Fruit fly (Drosophila melanogaster) whole organism, embryonic: ENCODE results near the gene Nadsyn.
A peak's percentile ranks its signal among the peaks of the same experiment; 100 is the strongest.

Experiments
- Asciz ChIP-seq: fragments of 200-800 bp; sonication (Bioruptor generic); optimal IDR thresholded peaks from 2 replicates; lab custom pipeline; 2017; ENCODE audit warnings: missing biosample characterization, mild to moderate bottlenecking, missing genetic modification characterization, missing genetic modification reagents
- Atf3 ChIP-seq: fragments of 200-800 bp; sonication (Bioruptor generic); optimal IDR thresholded peaks from 3 replicates; lab custom pipeline; 2016; ENCODE audit warnings: missing biosample characterization, missing genetic modification characterization
- Atf6 ChIP-seq: fragments of 200-800 bp; sonication (Bioruptor generic); IDR thresholded peaks from 2 replicates; pipeline ENCODE4 v1.3.6; 2022; ENCODE audit warnings: missing biosample characterization, missing genetic modification characterization
- Awh ChIP-seq: fragments of 200-800 bp; sonication (Bioruptor generic); IDR thresholded peaks from 2 replicates; pipeline ENCODE4, ENCODE4 v1.3.6; 2022; ENCODE audit warnings: missing biosample characterization, missing genetic modification characterization
- B-H2 ChIP-seq: fragments of 200-800 bp; sonication (Bioruptor generic); optimal IDR thresholded peaks from 2 replicates; lab custom pipeline; 2018; ENCODE audit warnings: missing biosample characterization, mild to moderate bottlenecking, missing genetic modification characterization
- CG10321 ChIP-seq: fragments of 200-800 bp; sonication (Bioruptor generic); IDR thresholded peaks from 2 replicates; pipeline ENCODE4 v1.3.6; 2022; ENCODE audit warnings: missing biosample characterization, missing genetic modification characterization
- CG10366 ChIP-seq: fragments of 200-800 bp; sonication (Bioruptor generic); IDR thresholded peaks from 2 replicates; pipeline ENCODE4 v1.3.6; 2022; ENCODE audit warnings: missing biosample characterization, missing genetic modification characterization
- CG11695 ChIP-seq: fragments of 200-800 bp; sonication (Bioruptor generic); IDR thresholded peaks from 3 replicates; pipeline ENCODE4 v1.3.6; 2022; ENCODE audit warnings: missing biosample characterization, missing genetic modification characterization
- CG12219 ChIP-seq: fragments of 200-800 bp; sonication (Bioruptor generic); optimal IDR thresholded peaks from 3 replicates; lab custom pipeline; 2018; ENCODE audit warnings: missing biosample characterization, mild to moderate bottlenecking, missing genetic modification characterization
- CG12299 ChIP-seq: fragments of 200-800 bp; sonication (Bioruptor generic); optimal IDR thresholded peaks from 2 replicates; lab custom pipeline; 2018; ENCODE audit warnings: missing biosample characterization, mild to moderate bottlenecking, missing genetic modification characterization
- CG15269 ChIP-seq: fragments of 200-800 bp; sonication (Bioruptor generic); optimal IDR thresholded peaks from 2 replicates; lab custom pipeline; 2018; ENCODE audit warnings: missing biosample characterization, mild to moderate bottlenecking, missing genetic modification characterization, moderate library complexity
- CG17385 ChIP-seq: fragments of 200-800 bp; sonication (Bioruptor generic); optimal IDR thresholded peaks from 3 replicates; lab custom pipeline; 2018; ENCODE audit warnings: missing biosample characterization, mild to moderate bottlenecking, missing genetic modification characterization
- CG3065 ChIP-seq: fragments of 200-800 bp; sonication (Bioruptor generic); optimal IDR thresholded peaks from 2 replicates; lab custom pipeline; 2016; ENCODE audit warnings: missing biosample characterization, missing genetic modification characterization
- CG31365 ChIP-seq: fragments of 200-800 bp; sonication (Bioruptor generic); optimal IDR thresholded peaks from 2 replicates; lab custom pipeline; 2018; ENCODE audit warnings: missing biosample characterization, mild to moderate bottlenecking, missing genetic modification characterization
- CG5245 ChIP-seq: fragments of 200-800 bp; sonication (Bioruptor generic); optimal IDR thresholded peaks from 3 replicates; lab custom pipeline; 2016; ENCODE audit warnings: missing biosample characterization, missing genetic modification characterization
- CG8089 ChIP-seq: fragments of 200-800 bp; sonication (Bioruptor generic); optimal IDR thresholded peaks from 3 replicates; lab custom pipeline; 2016; ENCODE audit warnings: missing biosample characterization, missing genetic modification characterization
- CG8924 ChIP-seq: fragments of 200-800 bp; optimal IDR thresholded peaks from 3 replicates; lab custom pipeline; 2019; ENCODE audit warnings: missing biosample characterization, mild to moderate bottlenecking, missing genetic modification characterization, moderate library complexity
- Elba2 ChIP-seq: fragments of 200-800 bp; sonication (Bioruptor generic); optimal IDR thresholded peaks from 3 replicates; lab custom pipeline; 2016; ENCODE audit warnings: missing biosample characterization, missing genetic modification characterization
- HLHmδ ChIP-seq: fragments of 200-800 bp; sonication (Bioruptor generic); optimal IDR thresholded peaks from 2 replicates; lab custom pipeline; 2018; ENCODE audit warnings: missing biosample characterization, mild to moderate bottlenecking, missing genetic modification characterization, moderate library complexity
- HmgD ChIP-seq: fragments of 200-800 bp; sonication (Bioruptor generic); optimal IDR thresholded peaks from 3 replicates; lab custom pipeline; 2016; ENCODE audit warnings: missing biosample characterization, missing genetic modification characterization
- Lim3 ChIP-seq: fragments of 200-800 bp; sonication (Bioruptor generic); IDR thresholded peaks from 2 replicates; pipeline ENCODE4 v1.3.6; 2022; ENCODE audit warnings: missing biosample characterization, missing genetic modification characterization
- Lpt ChIP-seq: fragments of >200 bp; optimal IDR thresholded peaks from 2 replicates; lab custom pipeline; 2018; ENCODE audit warnings: missing biosample characterization, missing genetic modification characterization
- Neu2 ChIP-seq: fragments of 200-800 bp; sonication (Bioruptor generic); optimal IDR thresholded peaks from 3 replicates; lab custom pipeline; 2016; ENCODE audit warnings: missing biosample characterization, missing genetic modification characterization, borderline replicate concordance
- Optix ChIP-seq: fragments of 200-800 bp; sonication (Bioruptor generic); IDR thresholded peaks from 3 replicates; pipeline ENCODE4 v1.3.6; 2022; ENCODE audit warnings: missing biosample characterization, missing genetic modification characterization
- PHDP ChIP-seq: fragments of 200-800 bp; sonication (Bioruptor generic); optimal IDR thresholded peaks from 3 replicates; lab custom pipeline; 2018; ENCODE audit warnings: missing biosample characterization, mild to moderate bottlenecking, missing genetic modification characterization, moderate library complexity
- Rx ChIP-seq: fragments of 200-800 bp; sonication (Bioruptor generic); IDR thresholded peaks from 2 replicates; pipeline ENCODE4 v1.3.6; 2022; ENCODE audit warnings: missing biosample characterization, missing genetic modification characterization
- Scr ChIP-seq: fragments of 200-800 bp; sonication (Bioruptor generic); IDR thresholded peaks from 2 replicates; pipeline ENCODE4 v1.3.6; 2022; ENCODE audit warnings: missing biosample characterization, missing genetic modification characterization; ENCODE audit not compliant: partially characterized antibody
- Taf1 ChIP-seq: fragments of 200-800 bp; sonication (Bioruptor generic); IDR thresholded peaks from 2 replicates; pipeline ENCODE4 v1.3.6; 2022; ENCODE audit warnings: missing biosample characterization, missing genetic modification characterization
- Tbp ChIP-seq: fragments of >200 bp; optimal IDR thresholded peaks from 2 replicates; lab custom pipeline; 2018; ENCODE audit warnings: missing biosample characterization, missing genetic modification characterization
- Usf ChIP-seq: fragments of 200-800 bp; sonication (Bioruptor generic); optimal IDR thresholded peaks from 2 replicates; lab custom pipeline; 2017; ENCODE audit warnings: missing genotype, missing biosample characterization, missing genetic modification characterization
- ash1 ChIP-seq: fragments of 200-800 bp; sonication (Bioruptor generic); optimal IDR thresholded peaks from 2 replicates; lab custom pipeline; 2018; ENCODE audit warnings: missing biosample characterization, mild to moderate bottlenecking, missing genetic modification characterization
- chinmo ChIP-seq: fragments of 200-800 bp; sonication (Bioruptor generic); IDR thresholded peaks from 4 replicates; pipeline ENCODE4 v1.3.6; 2022; ENCODE audit warnings: missing biosample characterization, missing genetic modification characterization; ENCODE audit not compliant: partially characterized antibody
- crc ChIP-seq: fragments of 200-800 bp; sonication (Bioruptor generic); optimal IDR thresholded peaks from 2 replicates; lab custom pipeline; 2016; ENCODE audit warnings: missing biosample characterization, missing genetic modification characterization
- emc ChIP-seq: fragments of 200-800 bp; sonication (Bioruptor generic); optimal IDR thresholded peaks from 2 replicates; lab custom pipeline; 2016; ENCODE audit warnings: missing biosample characterization, missing genetic modification characterization
- esg ChIP-seq: fragments of 200-800 bp; sonication (Bioruptor generic); conservative IDR thresholded peaks from 2 replicates; pipeline ENCODE4 v1.3.6; 2022; ENCODE audit warnings: missing biosample characterization, missing genetic modification characterization
- gcm ChIP-seq: fragments of 200-800 bp; sonication (Bioruptor generic); optimal IDR thresholded peaks from 2 replicates; lab custom pipeline; 2019; ENCODE audit warnings: missing biosample characterization, mild to moderate bottlenecking, missing genetic modification characterization, moderate library complexity
- hth ChIP-seq: fragments of >200 bp; optimal IDR thresholded peaks from 2 replicates; lab custom pipeline; 2017; ENCODE audit warnings: inconsistent platforms
- insv ChIP-seq, 2 experiments: fragments of 200-800 bp; sonication (Bioruptor generic); optimal IDR thresholded peaks; 3 replicates each; lab custom pipeline; 2016 to 2018; ENCODE audit warnings: missing biosample characterization in 2 of 2, missing genetic modification characterization in 2 of 2
- knrl ChIP-seq: fragments of 200-800 bp; sonication (Bioruptor generic); IDR thresholded peaks from 3 replicates; pipeline ENCODE4 v1.3.6; 2022; ENCODE audit warnings: missing biosample characterization, missing genetic modification characterization; ENCODE audit not compliant: partially characterized antibody
- maf-S ChIP-seq: fragments of 200-800 bp; sonication (Bioruptor generic); optimal IDR thresholded peaks from 2 replicates; lab custom pipeline; 2016; ENCODE audit warnings: missing biosample characterization, missing genetic modification characterization
- pho ChIP-seq: fragments of 200-800 bp; sonication (Bioruptor generic); optimal IDR thresholded peaks from 2 replicates; lab custom pipeline; 2016; ENCODE audit warnings: missing biosample characterization, missing genetic modification characterization
- prd ChIP-seq, 3 experiments: fragments of >200 bp in 2 of 3; fragments of 200-800 bp in 1 of 3; sonication (Bioruptor generic) in 1 of 3; optimal IDR thresholded peaks in 2 of 3; IDR thresholded peaks in 1 of 3; 2 replicates in 2 of 3; 3 replicates in 1 of 3; pipeline versions ENCODE4 v1.3.6 to Lab custom; 2017 to 2022; ENCODE audit warnings: missing biosample characterization in 1 of 3, missing genetic modification characterization in 1 of 3
- pros ChIP-seq: fragments of 200-800 bp; sonication (Bioruptor generic); optimal IDR thresholded peaks from 3 replicates; lab custom pipeline; 2019; ENCODE audit warnings: missing biosample characterization, mild to moderate bottlenecking, missing genetic modification characterization, moderate library complexity
- run ChIP-seq: fragments of 200-800 bp; sonication (Bioruptor generic); optimal IDR thresholded peaks from 3 replicates; lab custom pipeline; 2018; ENCODE audit warnings: missing biosample characterization, mild to moderate bottlenecking, missing genetic modification characterization
- sens ChIP-seq: fragments of 200-800 bp; sonication (Bioruptor generic); peaks from one replicate; lab custom pipeline; 2016; ENCODE audit warnings: missing biosample characterization, missing genetic modification characterization
- stc ChIP-seq: fragments of 200-800 bp; sonication (Bioruptor generic); IDR thresholded peaks from 2 replicates; pipeline ENCODE4 v1.3.6; 2022; ENCODE audit warnings: missing biosample characterization, missing genetic modification characterization
- tx ChIP-seq: fragments of 200-800 bp; sonication (Bioruptor generic); optimal IDR thresholded peaks from 2 replicates; lab custom pipeline; 2016; ENCODE audit warnings: missing biosample characterization, missing genetic modification characterization
- vvl ChIP-seq: fragments of 200-800 bp; sonication (Bioruptor generic); IDR thresholded peaks from 2 replicates; pipeline ENCODE4 v1.3.6; 2022; ENCODE audit warnings: missing biosample characterization, missing genetic modification characterization
- yki ChIP-seq: fragments of >200 bp; optimal IDR thresholded peaks from 3 replicates; lab custom pipeline; 2018

Gene Nadsyn

dm6 chrX:13748906-13749872, 31.1 kb upstream of the Nadsyn start (continued):
- TF ChIP-seq Scr (GFP tag; lab: Robert Waterston, UW) (no peak), CG10321 (peak; percentile 37; the same call in 1 of the 2 replicates), Atf6 (GFP tag; lab: Robert Waterston, UW) (peak; percentile 89), CG11695 (GFP tag; lab: Robert Waterston, UW) (peak; percentile 91), B-H2 (GFP tag; lab: Kevin White, UChicago) (no peak), pros (GFP tag; lab: Kevin White, UChicago) (no peak), Taf1 (GFP tag; lab: Robert Waterston, UW) (peak; percentile 41; the same call in 1 of the 2 replicates), ash1 (no peak), tx (GFP tag; lab: Kevin White, UChicago) (no peak), CG3065 (GFP tag; lab: Kevin White, UChicago) (no peak), crc (GFP tag; lab: Kevin White, UChicago) (peak; percentile 41), CG17385 (peak; percentile 72), stc (peak; percentile 84), Usf (GFP tag; lab: Kevin White, UChicago) (no peak), PHDP (tag; lab: Kevin White, UChicago) (peak; percentile 85), Elba2 (GFP tag; lab: Kevin White, UChicago) (no peak), HLHmδ (GFP tag; lab: Kevin White, UChicago) (no peak), HmgD (GFP tag; lab: Kevin White, UChicago) (no peak), CG12219 (GFP tag; lab: Kevin White, UChicago) (peak; percentile 64), esg (GFP tag; lab: Robert Waterston, UW) (peak; percentile 63), maf-S (no peak), Neu2 (no peak), Atf3 (GFP tag; lab: Kevin White, UChicago) (peak; percentile 7), CG15269 (tag; lab: Kevin White, UChicago) (peak; percentile 84), Rx (GFP tag; lab: Robert Waterston, UW) (peak; percentile 21; the same call in 1 of the 2 replicates), insv (GFP tag; optimal IDR thresholded peaks at IDR 0.05; lab: Kevin White, UChicago) (no peak), CG8089 (GFP tag; lab: Kevin White, UChicago) (no peak), sens (GFP tag; lab: Kevin White, UChicago) (peak; percentile 89), emc (GFP tag; lab: Kevin White, UChicago) (no peak), CG12299 (tag; lab: Kevin White, UChicago) (no peak), chinmo (GFP tag; lab: Robert Waterston, UW) (peak; percentile 95), CG8924 (tag; lab: Kevin White, UChicago) (peak; percentile 80), gcm (GFP tag; lab: Kevin White, UChicago) (peak; percentile 24), vvl (peak; percentile 88), CG5245 (GFP tag; lab: Kevin White, UChicago) (no peak), Tbp (GFP tag; lab: Kevin White, UChicago) (no peak), pho (GFP tag; lab: Kevin White, UChicago) (peak; percentile 54), Lpt (GFP tag; lab: Kevin White, UChicago) (no peak), prd (optimal IDR thresholded peaks at IDR 0.05; lab: Kevin White, UChicago) (no peak), prd (GFP tag; IDR thresholded peaks at IDR 0.05; lab: Robert Waterston, UW) (peak; percentile 70), Asciz (GFP tag; lab: Kevin White, UChicago) (peak; percentile 29), Awh (GFP tag; lab: Robert Waterston, UW) (peak; percentile 54; the same call in 1 of the 2 replicates), CG10366 (peak; percentile 59), Optix (GFP tag; lab: Robert Waterston, UW) (no peak), yki (lab: Kevin White, UChicago) (no peak), run (tag; lab: Kevin White, UChicago) (peak; percentile 43), CG31365 (tag; lab: Kevin White, UChicago) (no peak), knrl (no peak), Lim3 (GFP tag; lab: Robert Waterston, UW) (0 out of 2 replicates have a peak, but pooled peaks have one; percentile 35), hth (lab: Kevin White, UChicago) (no peak)
